Fruit fly (Drosophila melanogaster): Measurements from ENCODE around the gene CG3764.

DNA sequence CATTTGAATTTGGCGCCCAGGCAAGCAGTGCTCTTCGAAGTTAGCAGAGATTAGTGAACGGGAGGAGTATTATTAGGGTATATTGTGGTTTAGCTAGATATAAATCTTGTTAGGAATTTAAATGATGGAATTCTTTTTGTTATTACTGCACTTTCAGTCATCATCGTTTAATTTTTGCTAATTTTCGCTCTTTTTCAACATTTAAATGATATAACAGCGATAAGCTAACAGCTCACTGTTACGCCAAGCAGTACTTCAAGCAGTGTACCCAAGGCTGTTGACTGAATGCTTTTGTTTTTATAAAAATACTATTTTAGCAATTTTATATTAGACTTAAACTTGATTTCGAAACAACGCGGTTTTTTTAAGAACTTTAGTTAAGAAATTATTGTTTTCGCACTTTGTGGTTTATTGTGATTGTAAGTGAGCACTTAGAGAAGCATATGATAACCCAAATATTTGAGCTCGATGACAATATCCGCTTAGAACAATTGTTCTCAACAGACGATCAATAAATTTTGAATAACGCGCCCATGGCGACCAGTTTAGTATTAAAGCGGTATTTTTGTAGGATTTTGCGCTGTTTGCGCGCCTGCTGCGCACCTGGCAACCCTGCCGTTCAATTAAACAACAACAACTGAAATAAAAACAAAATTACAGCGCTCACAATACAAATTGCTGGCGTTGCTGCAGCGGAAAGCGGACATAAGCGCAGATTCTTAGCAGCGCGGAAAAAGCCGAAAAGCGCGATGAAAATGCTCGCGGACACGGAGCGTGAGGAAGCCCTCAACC lies 38.5 kb upstream of the CG3764 start:
- TF ChIP-seq CG1620 (GFP tag; optimal IDR thresholded peaks at IDR 0.05): no peak
- no peak for TF ChIP-seq CG12768 (GFP tag; optimal IDR thresholded peaks at IDR 0.05)
- no peak for TF ChIP-seq toe (GFP tag; optimal IDR thresholded peaks at IDR 0.05)
- no peak for TF ChIP-seq ovo (GFP tag; optimal IDR thresholded peaks at IDR 0.05)
